Worm (Caenorhabditis elegans): ENCODE data around the gene rml-1.

DNA sequence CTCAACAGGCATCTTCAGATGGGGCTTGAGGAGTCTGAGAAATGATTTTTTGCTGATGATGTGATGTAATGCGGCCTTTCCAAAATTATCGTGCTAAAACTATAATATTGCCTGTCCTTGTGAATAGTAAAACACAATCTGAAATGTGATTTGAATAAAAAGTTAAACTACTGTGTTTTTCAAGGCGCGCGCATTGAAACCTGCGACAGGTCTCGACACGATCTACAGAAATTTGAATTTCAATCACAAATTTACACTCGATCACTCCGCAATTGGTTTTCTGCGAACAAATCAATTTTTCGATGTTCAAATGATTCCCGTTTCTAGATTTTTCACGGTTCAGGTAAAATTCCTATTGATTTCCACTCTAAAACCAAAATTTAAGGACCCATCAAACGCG lies 12.2 kb downstream of the rml-1 start, which contains the start of gene toca-2:
- no peak for TF ChIP-seq pha-4 (tag; optimal IDR thresholded peaks at IDR 0.05)
- TF ChIP-seq die-1 (tag; optimal IDR thresholded peaks at IDR 0.05) = no peak
- no peak for TF ChIP-seq athp-1 (tag; optimal IDR thresholded peaks at IDR 0.05)
- no peak for TF ChIP-seq nhr-90 (tag; optimal IDR thresholded peaks at IDR 0.05)
- no peak for TF ChIP-seq attf-3 (GFP tag; conservative IDR thresholded peaks at IDR 0.05)
- no peak for TF ChIP-seq sptf-2 (GFP tag; optimal IDR thresholded peaks at IDR 0.05)
- no peak for TF ChIP-seq ceh-40 (GFP tag; IDR thresholded peaks at IDR 0.05)
- TF ChIP-seq F33H1.4 (GFP tag; IDR thresholded peaks at IDR 0.05) = peak; percentile 91
- TF ChIP-seq snpc-1.1 (tag; optimal IDR thresholded peaks at IDR 0.05; ENCODE audit: insufficient read depth) = no peak
- no peak for TF ChIP-seq bed-1 (GFP tag; IDR thresholded peaks at IDR 0.05)
- TF ChIP-seq snpc-4 (GFP tag; optimal IDR thresholded peaks at IDR 0.05) = no peak
- peak in 1 of 4 experiments; percentile 7 for TF ChIP-seq snpc-4 (tag; optimal IDR thresholded peaks at IDR 0.05)
